Fruit fly (Drosophila melanogaster) Kc167 (cell line): ENCODE measurements around the gene Swip-1.

Experiments
- Myc ChIP-seq: fragments of >200 bp; optimal IDR thresholded peaks from 2 replicates; lab custom pipeline; 2017; ENCODE audit warnings: missing external identifiers
- Sin3A ChIP-seq: fragments of >200 bp; optimal IDR thresholded peaks from 2 replicates; lab custom pipeline; 2018; ENCODE audit warnings: missing external identifiers
- h ChIP-seq: fragments of >200 bp; optimal IDR thresholded peaks from 3 replicates; lab custom pipeline; 2018; ENCODE audit warnings: missing external identifiers
- insv ChIP-seq: fragments of >200 bp; optimal IDR thresholded peaks from 3 replicates; lab custom pipeline; 2018; ENCODE audit warnings: missing external identifiers
- psq ChIP-seq: fragments of >200 bp; optimal IDR thresholded peaks from 2 replicates; lab custom pipeline; 2017; ENCODE audit warnings: missing external identifiers
- ttk ChIP-seq: sonication (Bioruptor generic); optimal IDR thresholded peaks from 2 replicates; lab custom pipeline; 2017; ENCODE audit warnings: missing external identifiers

Gene Swip-1

DNA sequence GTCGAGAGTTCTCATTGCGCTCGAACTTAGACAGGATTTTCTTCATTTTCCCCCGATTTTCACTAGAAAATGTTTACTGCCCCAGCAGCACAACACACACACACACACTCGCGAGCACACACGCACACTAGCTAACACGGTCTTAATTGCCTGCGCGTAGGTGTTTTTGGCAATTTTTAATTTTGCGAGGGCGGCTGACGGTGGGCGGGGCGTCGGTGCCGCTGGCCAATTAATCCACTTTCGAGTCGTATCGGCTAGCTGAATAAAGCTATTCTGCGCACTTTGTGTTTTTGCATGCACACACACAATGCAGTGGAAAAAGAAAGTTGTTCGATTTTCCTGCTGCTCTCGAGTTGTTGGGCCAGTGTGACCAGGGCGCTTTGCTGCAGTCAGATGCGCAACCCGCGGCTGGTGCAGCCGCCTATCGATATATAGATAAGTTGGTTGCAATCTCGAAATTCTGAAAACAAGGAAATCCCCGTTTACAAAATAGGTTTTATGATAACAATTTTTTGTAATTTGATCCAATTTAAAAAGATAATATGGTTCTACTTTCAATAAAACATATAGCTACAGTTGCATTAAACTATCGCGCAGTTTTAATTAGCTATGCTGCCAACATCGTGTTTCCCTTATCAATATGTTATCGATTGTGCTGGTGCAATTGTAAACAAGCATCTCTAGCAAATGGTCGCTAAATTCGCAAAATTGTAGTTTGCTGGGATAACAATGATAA lies 18.5 kb downstream of the Swip-1 start, which contains the start of the genes Nak and Tango6:
Gene Nak (minus strand): TSS at position 375 of the 736 bp plus-strand sequence.
Gene Tango6 (plus strand): TSS at position 659 of the 736 bp plus-strand sequence.
- TF ChIP-seq psq (lab: Kevin White, UChicago) (no peak), ttk (no peak), Sin3A (lab: Kevin White, UChicago) (peak; percentile 96), insv (lab: Kevin White, UChicago) (no peak), h (lab: Kevin White, UChicago) (no peak), Myc (lab: Kevin White, UChicago) (no peak)

DNA sequence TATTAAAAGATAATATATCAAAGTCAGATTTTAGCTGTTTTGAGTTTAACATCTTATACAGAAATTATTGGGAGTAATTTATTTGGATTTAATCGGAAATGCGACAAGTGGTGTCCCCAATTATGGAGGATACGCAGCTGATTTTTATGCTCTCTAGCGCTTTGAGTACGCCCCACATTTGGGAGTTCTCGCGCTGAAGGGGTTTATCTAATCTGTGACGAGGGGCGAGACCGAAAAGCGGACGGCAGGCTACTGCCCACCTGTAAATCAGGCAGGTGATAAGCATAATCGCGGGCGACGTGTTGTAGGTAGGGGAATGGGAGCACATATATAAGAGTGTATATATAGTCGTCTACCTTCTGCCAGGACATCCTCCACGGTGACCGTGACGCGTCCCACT lies 19.2 kb downstream of the Swip-1 start:
- TF ChIP-seq Sin3A (lab: Kevin White, UChicago) = no peak
- TF ChIP-seq insv (lab: Kevin White, UChicago) = no peak
- no peak for TF ChIP-seq psq (lab: Kevin White, UChicago)
- no peak for TF ChIP-seq ttk
- no peak for TF ChIP-seq h (lab: Kevin White, UChicago)
- no peak for TF ChIP-seq Myc (lab: Kevin White, UChicago)

DNA sequence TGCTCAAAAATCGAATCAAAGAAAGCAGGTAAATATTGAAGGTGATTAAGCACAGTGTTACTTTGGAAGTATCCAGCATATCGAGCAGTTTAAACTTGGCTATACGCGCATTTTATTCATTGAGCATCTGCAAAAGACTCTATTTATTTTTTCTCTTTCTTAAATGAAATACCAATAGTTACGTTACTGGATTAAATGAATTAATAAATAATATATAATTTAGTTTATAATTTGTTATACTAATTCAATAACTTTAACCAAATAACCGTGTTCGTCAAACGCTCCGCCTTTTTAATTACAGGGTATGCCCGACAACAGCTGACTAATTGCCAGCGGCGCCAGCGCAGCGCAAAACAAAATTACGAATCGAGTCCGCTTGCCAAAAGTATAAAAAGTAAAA lies 20.2 kb downstream of the Swip-1 start:
- TF ChIP-seq psq (lab: Kevin White, UChicago) = no peak
- no peak for TF ChIP-seq h (lab: Kevin White, UChicago)
- no peak for TF ChIP-seq Sin3A (lab: Kevin White, UChicago)
- TF ChIP-seq Myc (lab: Kevin White, UChicago) = no peak
- no peak for TF ChIP-seq ttk
- TF ChIP-seq insv (lab: Kevin White, UChicago) = no peak

DNA sequence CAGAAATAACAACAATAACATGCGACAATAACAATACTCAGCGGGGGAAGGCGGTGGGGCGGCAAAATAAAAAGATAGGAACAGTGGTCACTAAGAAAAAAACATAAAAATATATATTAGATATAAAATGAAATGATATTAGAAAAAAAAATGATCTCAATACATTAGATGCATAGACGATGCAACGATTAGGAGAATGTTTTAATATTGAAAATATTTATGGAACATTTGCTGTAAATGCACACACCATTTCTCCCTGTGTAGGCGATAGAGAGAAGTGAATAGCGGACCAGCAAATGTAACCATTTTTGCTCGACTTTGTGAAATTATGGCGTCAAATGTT lies 20.9 kb downstream of the Swip-1 start:
- TF ChIP-seq insv (lab: Kevin White, UChicago) (no peak), Sin3A (lab: Kevin White, UChicago) (no peak), Myc (lab: Kevin White, UChicago) (no peak), h (lab: Kevin White, UChicago) (no peak), ttk (no peak), psq (lab: Kevin White, UChicago) (no peak)

DNA sequence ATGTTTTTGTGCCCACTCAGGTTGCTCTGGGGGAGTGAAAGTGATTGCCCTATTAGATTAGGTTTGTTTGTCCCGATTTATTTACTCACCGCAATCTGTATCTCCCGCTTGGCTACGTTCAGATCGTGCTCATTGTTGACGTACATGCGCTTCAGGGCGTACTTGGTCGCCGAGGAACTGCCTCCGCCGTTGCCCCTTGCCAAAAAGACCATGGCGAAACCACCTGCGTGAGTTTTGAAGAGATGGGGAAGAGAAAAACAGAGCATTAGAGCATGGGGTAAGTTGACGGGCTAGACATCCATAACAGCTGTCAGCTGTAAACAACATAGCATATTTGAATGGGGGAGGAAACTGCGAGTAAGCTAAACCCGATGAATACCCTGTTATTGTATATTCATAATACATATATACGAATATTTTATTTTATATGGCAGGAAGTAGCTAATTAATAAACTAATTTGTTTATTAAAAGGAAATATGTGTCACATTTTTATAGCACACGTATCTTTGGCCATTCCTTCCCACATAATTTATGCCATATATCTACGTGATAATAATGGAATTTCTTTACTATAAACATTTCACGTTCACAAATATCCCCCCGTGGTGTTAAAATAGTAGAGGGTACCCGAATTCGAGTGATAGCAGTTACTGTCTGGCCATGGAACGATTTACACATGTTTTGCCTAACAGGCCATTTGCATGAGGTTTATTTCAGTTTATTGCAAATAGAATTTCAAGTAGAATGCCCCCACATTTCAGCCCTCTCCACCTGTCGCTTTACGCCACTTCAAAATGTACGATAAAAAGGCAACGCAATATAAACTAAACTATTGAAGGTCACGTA lies 21.5 kb downstream of the Swip-1 start:
- TF ChIP-seq insv (lab: Kevin White, UChicago) (no peak), ttk (no peak), h (lab: Kevin White, UChicago) (no peak), psq (lab: Kevin White, UChicago) (no peak), Myc (lab: Kevin White, UChicago) (no peak), Sin3A (lab: Kevin White, UChicago) (no peak)

DNA sequence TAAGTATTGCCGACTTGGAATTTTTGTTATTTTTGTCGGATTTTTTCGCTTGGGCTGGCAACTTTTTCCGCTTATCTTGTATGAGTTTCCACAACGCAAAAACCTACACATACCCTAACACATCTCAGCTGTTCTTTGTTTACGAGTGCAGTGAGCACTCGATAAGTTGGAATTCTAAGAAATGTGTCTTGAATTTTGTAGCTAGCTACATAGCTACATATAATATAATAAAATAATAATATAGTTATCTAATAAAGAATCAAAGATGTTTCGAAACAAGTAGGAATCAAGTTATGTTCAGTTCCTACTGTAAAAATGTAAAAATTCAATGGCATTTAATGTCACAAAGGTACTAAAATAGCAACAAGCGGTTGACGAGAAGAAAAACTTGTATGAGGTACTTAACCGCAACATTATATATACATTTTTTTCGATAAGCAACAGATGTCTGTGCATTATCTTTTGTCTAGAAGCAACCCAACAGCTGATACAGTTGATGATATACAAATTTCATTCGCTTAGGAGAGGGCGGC lies 29.9 kb downstream of the Swip-1 start, which contains the start of gene Bhmt:
Gene Bhmt (minus strand): TSS at position 170 of the 533 bp plus-strand sequence.
- TF ChIP-seq Myc (lab: Kevin White, UChicago) = no peak
- TF ChIP-seq h (lab: Kevin White, UChicago) = no peak
- TF ChIP-seq psq (lab: Kevin White, UChicago) = no peak
- TF ChIP-seq ttk = no peak
- TF ChIP-seq insv (lab: Kevin White, UChicago) = no peak
- TF ChIP-seq Sin3A (lab: Kevin White, UChicago) = no peak

DNA sequence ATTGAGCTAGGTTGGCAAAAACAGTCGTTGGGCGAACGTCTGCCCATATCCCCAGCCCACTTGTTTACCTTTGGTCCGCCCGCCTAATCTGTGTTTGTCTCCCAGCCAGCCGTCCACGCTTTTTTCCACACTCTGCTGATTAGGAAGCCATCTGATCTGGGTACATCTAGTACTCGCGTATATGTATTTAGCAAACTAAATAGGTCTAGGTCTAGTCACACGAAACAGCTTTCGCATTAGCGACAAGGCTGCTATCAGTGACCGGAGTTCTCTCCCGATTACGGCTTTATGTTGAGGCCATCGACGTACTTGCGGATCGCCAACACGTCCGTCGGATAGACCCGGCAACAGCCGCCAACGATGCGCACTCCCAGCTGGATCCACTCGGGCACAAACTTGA lies 31.4 kb downstream of the Swip-1 start:
- no peak for TF ChIP-seq Myc (lab: Kevin White, UChicago)
- TF ChIP-seq h (lab: Kevin White, UChicago) = no peak
- no peak for TF ChIP-seq ttk
- TF ChIP-seq psq (lab: Kevin White, UChicago) = no peak
- no peak for TF ChIP-seq Sin3A (lab: Kevin White, UChicago)
- no peak for TF ChIP-seq insv (lab: Kevin White, UChicago)

DNA sequence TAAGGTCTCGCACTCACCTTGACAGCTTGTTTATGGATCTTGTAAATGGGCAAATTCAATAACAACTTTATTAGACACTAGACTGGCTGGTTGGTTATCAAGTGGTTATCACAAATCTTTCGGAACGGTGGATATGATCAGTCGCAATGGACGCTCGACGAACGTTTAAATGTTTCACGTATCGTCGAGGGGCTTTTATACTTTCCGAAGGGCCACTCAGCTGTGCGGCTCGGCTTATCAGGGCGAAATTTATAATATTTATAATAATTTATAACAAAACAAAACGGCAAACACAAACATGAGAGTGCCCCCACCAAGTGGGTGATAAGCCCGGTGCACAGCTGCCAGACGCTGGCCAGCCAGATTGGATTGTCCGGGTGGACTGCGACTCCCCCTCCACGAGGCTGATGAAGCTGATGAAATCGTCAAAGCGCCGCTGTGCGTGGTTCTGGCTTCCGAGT lies 32.8 kb downstream of the Swip-1 start, which contains the start of gene CG10621:
Gene CG10621 (minus strand): TSS at position 177 of the 461 bp plus-strand sequence.
- TF ChIP-seq ttk = no peak

DNA sequence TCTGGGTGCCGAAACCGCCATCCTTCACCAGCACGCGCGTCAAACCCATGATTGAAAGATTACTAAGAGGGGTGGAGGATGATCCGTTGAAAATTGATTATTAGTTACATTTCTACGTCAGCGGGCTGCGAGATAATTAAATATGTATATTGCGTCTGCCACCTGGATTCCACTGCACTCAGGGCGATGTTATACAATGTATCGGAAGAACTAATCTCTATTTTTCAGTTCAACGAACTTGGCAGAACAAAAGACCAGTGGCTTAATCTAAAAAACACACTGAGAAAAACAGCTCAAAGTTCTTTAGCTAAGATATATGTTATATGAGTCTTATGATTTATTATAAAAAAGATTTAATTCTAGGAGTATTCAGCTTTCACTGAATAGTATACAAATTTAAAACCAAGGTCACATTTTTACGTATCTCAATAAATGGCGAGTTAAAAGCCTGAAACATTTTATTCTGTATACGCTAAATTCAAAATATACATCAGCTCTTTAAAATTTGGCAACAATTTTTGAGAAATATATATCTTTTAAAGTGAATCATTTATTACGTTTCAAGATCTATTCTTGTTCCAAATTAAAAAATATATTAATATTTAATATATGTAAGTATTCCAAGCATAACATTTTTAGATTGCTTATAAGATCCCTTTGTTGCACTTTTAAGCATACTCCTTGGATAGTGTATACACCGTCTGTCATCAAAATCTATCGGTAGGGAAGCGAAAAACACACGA lies 33.4 kb downstream of the Swip-1 start:
- no peak for TF ChIP-seq psq (lab: Kevin White, UChicago)

DNA sequence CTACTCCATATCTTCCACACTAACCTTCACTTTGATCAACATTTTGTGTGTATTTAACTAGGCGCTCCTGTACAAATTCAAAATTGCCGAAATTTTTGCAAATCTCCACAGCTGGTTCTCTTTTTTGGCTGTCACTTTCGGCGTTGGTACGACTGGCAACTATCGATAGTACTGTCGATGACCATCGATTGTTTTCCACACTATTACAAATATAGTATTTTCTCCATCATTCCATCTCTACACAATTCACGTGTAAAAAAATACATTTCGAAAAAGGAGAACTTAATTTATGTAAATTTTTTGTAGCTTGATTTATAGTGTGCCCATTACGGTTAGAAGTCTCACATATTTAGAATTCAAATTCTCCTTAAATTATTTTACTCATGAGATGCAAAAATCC lies 35.4 kb downstream of the Swip-1 start, which contains the start of gene Nedd8:
Gene Nedd8 (minus strand): TSS at position 164 of the 400 bp plus-strand sequence.
- TF ChIP-seq insv (lab: Kevin White, UChicago) = no peak
- no peak for TF ChIP-seq Sin3A (lab: Kevin White, UChicago)
- TF ChIP-seq psq (lab: Kevin White, UChicago) = no peak
- TF ChIP-seq h (lab: Kevin White, UChicago) = no peak
- TF ChIP-seq Myc (lab: Kevin White, UChicago) = no peak
- no peak for TF ChIP-seq ttk

DNA sequence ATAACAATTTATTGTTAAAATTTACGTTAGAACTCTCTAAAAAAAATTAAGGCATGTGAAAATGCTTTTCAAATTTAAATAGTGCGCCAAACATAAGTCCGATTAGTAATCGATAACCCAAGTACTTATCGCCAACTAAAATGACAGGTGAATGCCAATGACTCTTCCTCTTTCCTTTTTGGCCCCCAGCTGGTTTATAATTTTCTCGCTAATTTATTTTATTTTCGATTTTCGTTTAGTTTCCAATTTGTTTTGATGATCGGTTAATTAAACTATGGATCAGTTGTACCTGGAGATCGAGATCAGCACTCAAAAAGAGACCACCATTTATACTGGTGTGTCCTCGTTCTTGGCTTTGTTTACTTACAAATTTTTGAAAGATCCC lies 38.4 kb downstream of the Swip-1 start, which contains the start of gene CG10428:
Gene CG10428 (plus strand): TSS at position 161 of the 385 bp plus-strand sequence.
- no peak for TF ChIP-seq ttk
- no peak for TF ChIP-seq Sin3A (lab: Kevin White, UChicago)
- no peak for TF ChIP-seq Myc (lab: Kevin White, UChicago)
- no peak for TF ChIP-seq h (lab: Kevin White, UChicago)
- TF ChIP-seq insv (lab: Kevin White, UChicago) = no peak
- TF ChIP-seq psq (lab: Kevin White, UChicago) = no peak
